Worm (Caenorhabditis elegans): ENCODE data around the gene mrps-11.

ce11 chrV:12484585-12484984, 9.8 kb downstream of the mrps-11 start, which contains the start of gene srt-39:
- TF ChIP-seq ama-1 (optimal IDR thresholded peaks at IDR 0.05) (no peak), F13C5.2 (tag; optimal IDR thresholded peaks at IDR 0.05) (no peak), ceh-13 (GFP tag; optimal IDR thresholded peaks at IDR 0.05) (no peak), B0310.2 (tag; optimal IDR thresholded peaks at IDR 0.05) (no peak), aly-1 (tag; optimal IDR thresholded peaks at IDR 0.05) (no peak), ceh-36 (tag; optimal IDR thresholded peaks at IDR 0.05) (no peak), tbx-37 (GFP tag; conservative IDR thresholded peaks at IDR 0.05) (no peak), flt-1 (GFP tag; IDR thresholded peaks at IDR 0.05) (no peak), tra-4 (tag; optimal IDR thresholded peaks at IDR 0.05) (no peak), scrt-1 (GFP tag; IDR thresholded peaks at IDR 0.05) (no peak), hmbx-1 (tag; optimal IDR thresholded peaks at IDR 0.05) (no peak), ets-7 (tag; optimal IDR thresholded peaks at IDR 0.05) (no peak), tbx-11 (GFP tag; IDR thresholded peaks at IDR 0.05) (no peak)
